Worm (Caenorhabditis elegans): ENCODE measurements around the gene srh-98.

Gene srh-98

ce11 chrV:16210257-16211002, 25.1 kb downstream of the srh-98 start, which contains the start of gene F11A5.16:
F11A5.16 (plus strand) TSS chrV:16210952.
- TF ChIP-seq nhr-47 (tag; optimal IDR thresholded peaks at IDR 0.05) (no peak), hlh-17 (GFP tag; optimal IDR thresholded peaks at IDR 0.05; ENCODE audit: borderline replicate concordance) (no peak), nhr-85 (tag) (no peak), isw-1 (GFP tag; IDR thresholded peaks at IDR 0.05) (no peak), ces-1 (GFP tag; optimal IDR thresholded peaks at IDR 0.05) (no peak), fkh-4 (tag; optimal IDR thresholded peaks at IDR 0.05; ENCODE audit: borderline replicate concordance) (no peak)

DNA sequence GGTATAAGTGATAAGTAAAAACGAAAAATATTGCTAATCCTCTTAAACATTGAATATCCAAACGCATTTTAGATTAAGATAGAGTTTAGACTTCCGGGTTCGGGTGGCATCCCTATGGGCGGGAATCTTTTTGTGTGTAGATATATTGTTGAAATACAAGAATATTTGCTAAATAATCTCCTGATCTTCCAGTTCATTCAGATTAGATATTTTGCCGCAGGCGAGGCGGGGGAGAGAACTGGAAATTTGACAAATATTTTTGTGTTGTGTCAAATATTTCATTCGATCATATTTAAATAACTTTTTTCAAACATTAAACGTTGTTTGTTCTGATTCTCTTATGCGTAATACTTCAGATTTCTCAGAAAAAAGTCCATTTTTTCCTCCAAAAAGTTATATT, 25.7 kb downstream of the srh-98 start, which contains the start of gene oac-15:
Gene oac-15 (minus strand): TSS at position 101 of the 400 bp plus-strand sequence.
- TF ChIP-seq unc-30 (tag; optimal IDR thresholded peaks at IDR 0.05) = no peak
- no peak for TF ChIP-seq ztf-11 (tag; optimal IDR thresholded peaks at IDR 0.05)
- no peak for TF ChIP-seq tlp-1 (tag; optimal IDR thresholded peaks at IDR 0.05)
- no peak for TF ChIP-seq irx-1 (tag; optimal IDR thresholded peaks at IDR 0.05)

DNA sequence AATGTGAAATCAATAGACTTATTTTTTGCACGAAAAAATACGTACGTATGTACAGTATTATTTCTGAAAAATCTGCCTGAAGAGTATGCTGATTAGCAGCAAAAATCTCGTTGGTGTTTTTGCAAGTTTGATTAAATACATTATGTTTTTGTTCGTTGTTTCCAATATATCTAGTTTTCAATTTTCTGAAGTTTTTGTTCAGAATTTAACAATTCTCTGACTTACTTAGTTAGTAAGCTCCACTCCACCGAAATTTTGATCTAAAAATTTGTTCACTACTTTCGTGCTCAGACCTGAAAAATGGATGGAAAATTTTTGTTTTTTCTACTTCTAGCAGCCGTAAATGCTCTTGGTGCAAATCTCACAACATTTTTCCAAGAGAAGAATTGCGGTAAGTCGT, 30.7 kb downstream of the srh-98 start, which contains the start of gene irld-26:
Gene irld-26 (plus strand): TSS at position 301 of the 400 bp plus-strand sequence.
- no peak for TF ChIP-seq elt-2 (tag; optimal IDR thresholded peaks at IDR 0.05)
- TF ChIP-seq aha-1 (tag; optimal IDR thresholded peaks at IDR 0.05) = no peak
- TF ChIP-seq rnt-1 (tag; optimal IDR thresholded peaks at IDR 0.05) = no peak
- TF ChIP-seq lin-15B (tag; optimal IDR thresholded peaks at IDR 0.05) = no peak

DNA sequence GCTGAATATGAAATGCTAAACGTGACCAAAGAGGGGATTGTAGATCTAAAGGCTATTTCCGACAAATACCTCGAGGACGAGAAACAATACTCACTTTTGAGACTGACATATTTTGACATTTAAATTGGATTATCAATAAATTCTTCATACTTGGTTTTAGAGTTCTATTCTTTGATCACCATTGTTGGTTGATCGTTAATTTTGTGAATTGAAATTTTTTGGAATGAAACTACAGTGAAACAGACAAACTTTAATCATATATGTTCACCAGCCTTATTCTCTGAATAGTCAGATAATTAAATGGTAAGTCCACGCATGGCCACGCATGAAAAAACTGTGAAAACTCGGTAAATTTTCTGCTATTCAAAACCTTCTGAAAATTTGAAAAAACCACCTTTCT, 32.9 kb downstream of the srh-98 start, which contains the start of gene F11A5.18:
Gene F11A5.18 (plus strand): TSS at position 301 of the 400 bp plus-strand sequence.
- TF ChIP-seq skn-1 (tag; optimal IDR thresholded peaks at IDR 0.05) (no peak), lin-14 (GFP tag; optimal IDR thresholded peaks at IDR 0.05) (no peak), F16B12.6 (tag; optimal IDR thresholded peaks at IDR 0.05) (no peak), nhr-28 (tag; optimal IDR thresholded peaks at IDR 0.05) (no peak), lin-39 (tag; optimal IDR thresholded peaks at IDR 0.05) (no peak), aly-2 (tag; optimal IDR thresholded peaks at IDR 0.05) (no peak), irx-1 (tag; optimal IDR thresholded peaks at IDR 0.05) (no peak), nhr-11 (tag; optimal IDR thresholded peaks at IDR 0.05) (no peak), fkh-10 (GFP tag; optimal IDR thresholded peaks at IDR 0.05) (no peak), hlh-4 (tag; optimal IDR thresholded peaks at IDR 0.05) (no peak), unc-130 (tag; optimal IDR thresholded peaks at IDR 0.05) (no peak), ceh-90 (tag; optimal IDR thresholded peaks at IDR 0.05) (no peak), ama-1 (optimal IDR thresholded peaks at IDR 0.05) (no peak), C04F5.9 (tag; optimal IDR thresholded peaks at IDR 0.05) (no peak), Y116A8C.19 (tag; optimal IDR thresholded peaks at IDR 0.05; ENCODE audit: borderline replicate concordance) (no peak), ztf-11 (tag; optimal IDR thresholded peaks at IDR 0.05) (no peak), ceh-63 (GFP tag; optimal IDR thresholded peaks at IDR 0.05) (no peak), nhr-19 (GFP tag; conservative IDR thresholded peaks at IDR 0.05) (no peak), fos-1 (tag; optimal IDR thresholded peaks at IDR 0.05) (no peak), ceh-88 (GFP tag; IDR thresholded peaks at IDR 0.05) (no peak)

- no peak for TF ChIP-seq mab-9 (GFP tag; IDR thresholded peaks at IDR 0.05)
- no peak for TF ChIP-seq lin-39 (tag; optimal IDR thresholded peaks at IDR 0.05)
- no peak for TF ChIP-seq mep-1 (tag; optimal IDR thresholded peaks at IDR 0.05)
- TF ChIP-seq lir-3 (tag; optimal IDR thresholded peaks at IDR 0.05; ENCODE audit: poor library complexity) = no peak
- TF ChIP-seq ces-1 (GFP tag; optimal IDR thresholded peaks at IDR 0.05) = no peak
- TF ChIP-seq alr-1 (tag; optimal IDR thresholded peaks at IDR 0.05; ENCODE audit: borderline replicate concordance) = no peak
- TF ChIP-seq sptf-1 (tag; optimal IDR thresholded peaks at IDR 0.05) = no peak
- no peak for TF ChIP-seq hlh-17 (GFP tag; optimal IDR thresholded peaks at IDR 0.05; ENCODE audit: borderline replicate concordance)
- TF ChIP-seq ets-5 (GFP tag; IDR thresholded peaks at IDR 0.05) = no peak
- TF ChIP-seq unc-130 (tag; optimal IDR thresholded peaks at IDR 0.05) = no peak
- no peak for TF ChIP-seq fkh-8 (tag; optimal IDR thresholded peaks at IDR 0.05)
- TF ChIP-seq nhr-71 (tag; optimal IDR thresholded peaks at IDR 0.05) = no peak
- no peak for TF ChIP-seq snpc-4 (tag; optimal IDR thresholded peaks at IDR 0.05)
- no peak for TF ChIP-seq fkh-10 (GFP tag; optimal IDR thresholded peaks at IDR 0.05)
- TF ChIP-seq pag-3 (tag; optimal IDR thresholded peaks at IDR 0.05; ENCODE audit: borderline replicate concordance, insufficient read depth) = no peak
Observed at ce11 chrV:16201730-16202129, 33.8 kb downstream of the srh-98 start, which contains the start of gene F11A5.17. F11A5.17 (plus strand) TSS chrV:16202030.

Data from whole organism, L1 larva.